Fruit fly (Drosophila melanogaster) whole organism, embryonic: ENCODE data around the gene CG13385.

Experiments
- Adf1 ChIP-seq: fragments of 200-800 bp; sonication (Bioruptor generic); IDR thresholded peaks from 2 replicates; pipeline ENCODE4 v1.3.6; 2022; ENCODE audit warnings: missing biosample characterization, missing genetic modification characterization
- Antp ChIP-seq: fragments of 200-800 bp; sonication (Bioruptor generic); optimal IDR thresholded peaks from 3 replicates; lab custom pipeline; 2016; ENCODE audit warnings: missing biosample characterization, missing genetic modification characterization
- Atf6 ChIP-seq: fragments of 200-800 bp; sonication (Bioruptor generic); IDR thresholded peaks from 2 replicates; pipeline ENCODE4 v1.3.6; 2022; ENCODE audit warnings: missing biosample characterization, missing genetic modification characterization
- CG10366 ChIP-seq: fragments of 200-800 bp; sonication (Bioruptor generic); IDR thresholded peaks from 2 replicates; pipeline ENCODE4 v1.3.6; 2022; ENCODE audit warnings: missing biosample characterization, missing genetic modification characterization
- CG11696 ChIP-seq: fragments of 200-800 bp; sonication (Bioruptor generic); IDR thresholded peaks from 2 replicates; pipeline ENCODE4 v1.3.6; 2022; ENCODE audit warnings: missing biosample characterization, missing genetic modification characterization
- CG12219 ChIP-seq: fragments of 200-800 bp; sonication (Bioruptor generic); optimal IDR thresholded peaks from 3 replicates; lab custom pipeline; 2018; ENCODE audit warnings: missing biosample characterization, mild to moderate bottlenecking, missing genetic modification characterization
- CG12299 ChIP-seq: fragments of 200-800 bp; sonication (Bioruptor generic); optimal IDR thresholded peaks from 2 replicates; lab custom pipeline; 2018; ENCODE audit warnings: missing biosample characterization, mild to moderate bottlenecking, missing genetic modification characterization
- CG13424 ChIP-seq: fragments of 200-800 bp; sonication (Bioruptor generic); optimal IDR thresholded peaks from 2 replicates; lab custom pipeline; 2019; ENCODE audit warnings: missing biosample characterization, mild to moderate bottlenecking, missing genetic modification characterization, moderate library complexity
- CG13624 ChIP-seq: fragments of 200-800 bp; sonication (Bioruptor generic); optimal IDR thresholded peaks from 2 replicates; lab custom pipeline; 2016; ENCODE audit warnings: missing biosample characterization, missing genetic modification characterization
- CG1647 ChIP-seq: fragments of 200-800 bp; sonication (Bioruptor generic); optimal IDR thresholded peaks from 3 replicates; lab custom pipeline; 2016; ENCODE audit warnings: missing biosample characterization, missing genetic modification characterization
- CG2116 ChIP-seq: fragments of 200-800 bp; sonication (Bioruptor generic); optimal IDR thresholded peaks from 3 replicates; lab custom pipeline; 2018; ENCODE audit warnings: missing biosample characterization, mild to moderate bottlenecking, missing genetic modification characterization
- CG31388 ChIP-seq: fragments of 200-800 bp; sonication (Bioruptor generic); optimal IDR thresholded peaks from 2 replicates; lab custom pipeline; 2016; ENCODE audit warnings: missing biosample characterization, missing genetic modification characterization
- CG33557 ChIP-seq: fragments of 200-800 bp; sonication (Bioruptor generic); optimal IDR thresholded peaks from 2 replicates; lab custom pipeline; 2019; ENCODE audit warnings: missing biosample characterization, mild to moderate bottlenecking, missing genetic modification characterization, moderate library complexity
- CG34376 ChIP-seq: fragments of 200-800 bp; sonication (Bioruptor generic); optimal IDR thresholded peaks from 2 replicates; lab custom pipeline; 2018; ENCODE audit warnings: missing biosample characterization, mild to moderate bottlenecking, missing genetic modification characterization
- CG3847 ChIP-seq: fragments of 200-800 bp; sonication (Bioruptor generic); IDR thresholded peaks from 2 replicates; pipeline ENCODE4 v1.3.6; 2022; ENCODE audit warnings: missing biosample characterization, missing genetic modification characterization
- CG4404 ChIP-seq: fragments of 200-800 bp; sonication (Bioruptor generic); IDR thresholded peaks from 2 replicates; pipeline ENCODE4 v1.3.6; 2022; ENCODE audit warnings: missing biosample characterization, missing genetic modification characterization
- CG7271 ChIP-seq: fragments of 200-800 bp; sonication (Bioruptor generic); optimal IDR thresholded peaks from 2 replicates; lab custom pipeline; 2018; ENCODE audit warnings: missing biosample characterization, mild to moderate bottlenecking, missing genetic modification characterization, moderate library complexity
- CG7786 ChIP-seq: fragments of 200-800 bp; sonication (Bioruptor generic); optimal IDR thresholded peaks from 2 replicates; lab custom pipeline; 2016; ENCODE audit warnings: missing biosample characterization, missing genetic modification characterization
- H2.0 ChIP-seq: fragments of 200-800 bp; sonication (Bioruptor generic); IDR thresholded peaks from 2 replicates; pipeline ENCODE4 v1.3.6; 2022; ENCODE audit warnings: missing biosample characterization, missing genetic modification characterization
- HLH3B ChIP-seq: fragments of 200-800 bp; sonication (Bioruptor generic); IDR thresholded peaks from 2 replicates; pipeline ENCODE4 v1.3.6; 2022; ENCODE audit warnings: missing biosample characterization, missing genetic modification characterization
- Hey ChIP-seq: fragments of 200-800 bp; sonication (Bioruptor generic); optimal IDR thresholded peaks from 3 replicates; lab custom pipeline; 2018; ENCODE audit warnings: missing biosample characterization, mild to moderate bottlenecking, missing genetic modification characterization
- Hr39 ChIP-seq: fragments of >200 bp; optimal IDR thresholded peaks from 2 replicates; lab custom pipeline; 2017
- Hr78 ChIP-seq, 2 experiments: fragments of 200-800 bp in 1 of 2; fragments of >200 bp in 1 of 2; sonication (Bioruptor generic) in 1 of 2; optimal IDR thresholded peaks; 2 replicates each; lab custom pipeline; 2017 to 2019; ENCODE audit warnings: missing biosample characterization in 2 of 2, missing genetic modification characterization in 2 of 2, mild to moderate bottlenecking in 1 of 2, moderate library complexity in 1 of 2
- Meics ChIP-seq: fragments of 200-800 bp; sonication (Bioruptor generic); optimal IDR thresholded peaks from 2 replicates; lab custom pipeline; 2017; ENCODE audit warnings: missing biosample characterization, mild to moderate bottlenecking, missing genetic modification characterization
- NC2α ChIP-seq: fragments of 200-800 bp; sonication (Bioruptor generic); optimal IDR thresholded peaks from 2 replicates; lab custom pipeline; 2016; ENCODE audit warnings: missing biosample characterization, missing genetic modification characterization
- Neu2 ChIP-seq: fragments of 200-800 bp; sonication (Bioruptor generic); optimal IDR thresholded peaks from 3 replicates; lab custom pipeline; 2016; ENCODE audit warnings: missing biosample characterization, missing genetic modification characterization, borderline replicate concordance
- Opbp ChIP-seq: fragments of 200-800 bp; sonication (Bioruptor generic); IDR thresholded peaks from 3 replicates; pipeline ENCODE4 v1.3.6; 2022; ENCODE audit warnings: missing biosample characterization, missing genetic modification characterization; ENCODE audit not compliant: partially characterized antibody
- Pdp1 ChIP-seq, 2 experiments: fragments of 200-800 bp; sonication (Bioruptor generic); optimal IDR thresholded peaks; 3 replicates each; lab custom pipeline; 2016; ENCODE audit warnings: missing biosample characterization in 2 of 2, missing genetic modification characterization in 2 of 2, mild to moderate bottlenecking in 1 of 2, moderate library complexity in 1 of 2
- Side ChIP-seq: fragments of 200-800 bp; sonication (Bioruptor generic); optimal IDR thresholded peaks from 2 replicates; lab custom pipeline; 2016; ENCODE audit warnings: missing biosample characterization, missing genetic modification characterization
- Stat92E ChIP-seq, 3 experiments: fragments of >200 bp in 2 of 3; fragments of 200-800 bp in 1 of 3; sonication (Bioruptor generic) in 1 of 3; optimal IDR thresholded peaks; 2 replicates each; lab custom pipeline; 2017 to 2019; ENCODE audit warnings: missing biosample characterization in 3 of 3, missing genetic modification characterization in 3 of 3, mild to moderate bottlenecking in 1 of 3, moderate library complexity in 1 of 3
- al ChIP-seq: fragments of 200-800 bp; sonication (Bioruptor generic); IDR thresholded peaks from 2 replicates; pipeline ENCODE4 v1.3.6; 2022; ENCODE audit warnings: missing biosample characterization, missing genetic modification characterization
- chinmo ChIP-seq: fragments of 200-800 bp; sonication (Bioruptor generic); IDR thresholded peaks from 4 replicates; pipeline ENCODE4 v1.3.6; 2022; ENCODE audit warnings: missing biosample characterization, missing genetic modification characterization; ENCODE audit not compliant: partially characterized antibody
- chm ChIP-seq: fragments of 200-800 bp; sonication (Bioruptor generic); IDR thresholded peaks from 2 replicates; pipeline ENCODE4 v1.3.6; 2022; ENCODE audit warnings: missing biosample characterization, missing genetic modification characterization
- crp ChIP-seq, 2 experiments: fragments of 200-800 bp; sonication (Bioruptor generic); optimal IDR thresholded peaks; 2 replicates in 1 of 2; 3 replicates in 1 of 2; lab custom pipeline; 2017; ENCODE audit warnings: missing biosample characterization in 2 of 2, missing genetic modification characterization in 2 of 2, mild to moderate bottlenecking in 1 of 2, moderate library complexity in 1 of 2
- ftz-f1 ChIP-seq: fragments of 200-800 bp; sonication (Bioruptor generic); optimal IDR thresholded peaks from 2 replicates; lab custom pipeline; 2016; ENCODE audit warnings: missing biosample characterization, missing genetic modification characterization
- gfzf ChIP-seq: fragments of 200-800 bp; sonication (Bioruptor generic); optimal IDR thresholded peaks from 2 replicates; lab custom pipeline; 2016; ENCODE audit warnings: missing biosample characterization, mild to moderate bottlenecking, missing genetic modification characterization, moderate library complexity
- gsb-n ChIP-seq: fragments of 200-800 bp; sonication (Bioruptor generic); optimal IDR thresholded peaks from 3 replicates; lab custom pipeline; 2018; ENCODE audit warnings: missing biosample characterization, mild to moderate bottlenecking, missing genetic modification characterization
- hb ChIP-seq: fragments of 200-800 bp; sonication (Bioruptor generic); IDR thresholded peaks from 3 replicates; pipeline ENCODE4 v1.3.6; 2022; ENCODE audit warnings: missing biosample characterization, missing genetic modification characterization; ENCODE audit not compliant: partially characterized antibody
- hbn ChIP-seq: fragments of 200-800 bp; sonication (Bioruptor generic); IDR thresholded peaks from 2 replicates; pipeline ENCODE4 v1.3.6; 2022; ENCODE audit warnings: missing biosample characterization, missing genetic modification characterization; ENCODE audit not compliant: partially characterized antibody
- insv ChIP-seq, 2 experiments: fragments of 200-800 bp; sonication (Bioruptor generic); optimal IDR thresholded peaks; 3 replicates each; lab custom pipeline; 2016 to 2018; ENCODE audit warnings: missing biosample characterization in 2 of 2, missing genetic modification characterization in 2 of 2
- luna ChIP-seq: fragments of 200-800 bp; sonication (Bioruptor generic); optimal IDR thresholded peaks from 2 replicates; lab custom pipeline; 2016; ENCODE audit warnings: missing biosample characterization, missing genetic modification characterization
- prd ChIP-seq, 3 experiments: fragments of >200 bp in 2 of 3; fragments of 200-800 bp in 1 of 3; sonication (Bioruptor generic) in 1 of 3; optimal IDR thresholded peaks in 2 of 3; IDR thresholded peaks in 1 of 3; 2 replicates in 2 of 3; 3 replicates in 1 of 3; pipeline versions ENCODE4 v1.3.6 to Lab custom; 2017 to 2022; ENCODE audit warnings: missing biosample characterization in 1 of 3, missing genetic modification characterization in 1 of 3
- schlank ChIP-seq: fragments of 200-800 bp; sonication (Bioruptor generic); optimal IDR thresholded peaks from 2 replicates; lab custom pipeline; 2018; ENCODE audit warnings: missing biosample characterization, mild to moderate bottlenecking, missing genetic modification characterization
- sim ChIP-seq: fragments of 200-800 bp; sonication (Bioruptor generic); IDR thresholded peaks from 2 replicates; pipeline ENCODE4 v1.3.6; 2022; ENCODE audit warnings: missing biosample characterization, missing genetic modification characterization
- slbo ChIP-seq: fragments of 200-800 bp; sonication (Bioruptor generic); IDR thresholded peaks from 2 replicates; pipeline ENCODE4 v1.3.6; 2022; ENCODE audit warnings: missing biosample characterization, missing genetic modification characterization
- sug ChIP-seq: fragments of 200-800 bp; optimal IDR thresholded peaks from 2 replicates; lab custom pipeline; 2019; ENCODE audit warnings: missing biosample characterization, mild to moderate bottlenecking, missing genetic modification characterization, moderate library complexity
- unc-4 ChIP-seq: fragments of 200-800 bp; sonication (Bioruptor generic); IDR thresholded peaks from 2 replicates; pipeline ENCODE4 v1.3.6; 2022; ENCODE audit warnings: missing biosample characterization, missing genetic modification characterization; ENCODE audit not compliant: partially characterized antibody
- usp ChIP-seq: fragments of >200 bp; optimal IDR thresholded peaks from 2 replicates; lab custom pipeline; 2017; ENCODE audit warnings: missing biosample characterization, missing genetic modification characterization
- zen2 ChIP-seq: fragments of 200-800 bp; sonication (Bioruptor generic); IDR thresholded peaks from 3 replicates; pipeline ENCODE4 v1.3.6; 2022; ENCODE audit warnings: missing biosample characterization, missing genetic modification characterization; ENCODE audit not compliant: partially characterized antibody

CG13385 gene

DNA sequence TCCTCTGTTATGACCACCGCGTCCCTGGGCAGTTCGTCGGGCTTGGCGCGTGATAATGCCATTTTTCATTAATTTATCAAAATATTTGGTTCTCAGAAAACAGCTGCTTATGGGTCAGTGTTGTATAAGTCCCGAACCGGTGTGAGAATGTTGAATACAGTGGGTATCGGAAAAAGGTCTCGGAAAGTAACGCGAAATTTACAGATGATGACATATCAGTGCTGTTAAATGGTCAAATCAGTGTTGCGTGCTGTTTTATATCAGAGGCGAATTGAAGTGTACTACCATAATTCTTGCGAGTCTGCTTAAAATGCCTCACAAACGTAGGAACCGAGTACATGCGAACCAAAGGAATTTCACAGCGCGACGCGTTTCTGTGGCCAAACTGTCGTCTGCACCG is 13.8 kb upstream of the CG13385 start, which contains the start of the genes CG13392 and Rcd4 (continued):
- peak; percentile 72; the same call in 2 of the 3 replicates for TF ChIP-seq zen2 (GFP tag; lab: Robert Waterston, UW)
- peak; percentile 21 for TF ChIP-seq gsb-n
- peak in 1 of 2 experiments; percentile 42 for TF ChIP-seq insv (GFP tag; optimal IDR thresholded peaks at IDR 0.05; lab: Kevin White, UChicago)
- no peak for TF ChIP-seq Hr78 (GFP tag; optimal IDR thresholded peaks at IDR 0.05; lab: Kevin White, UChicago)
- TF ChIP-seq sim (GFP tag; lab: Robert Waterston, UW): no peak
- no peak for TF ChIP-seq Hey (tag; lab: Kevin White, UChicago)
- peak; percentile 85 for TF ChIP-seq slbo
- TF ChIP-seq Pdp1 (GFP tag; optimal IDR thresholded peaks at IDR 0.05; lab: Kevin White, UChicago): peak; percentile 73 to 82
- TF ChIP-seq hbn (GFP tag; lab: Robert Waterston, UW): peak; percentile 53; the same call in 1 of the 2 replicates
- TF ChIP-seq Hr39 (lab: Kevin White, UChicago): no peak
- peak; percentile 54 for TF ChIP-seq unc-4 (GFP tag; lab: Robert Waterston, UW)
- peak; percentile 48; the same call in 1 of the 2 replicates for TF ChIP-seq CG4404
- TF ChIP-seq CG31388 (GFP tag; lab: Kevin White, UChicago): no peak
- TF ChIP-seq gfzf: peak; percentile 44
- TF ChIP-seq Neu2: no peak
- peak; percentile 16 for TF ChIP-seq NC2α
- TF ChIP-seq CG11696: no peak
- TF ChIP-seq chinmo: 0 out of 4 replicates have a peak, but pooled peaks have one; percentile 56
- TF ChIP-seq Antp (GFP tag; lab: Kevin White, UChicago): peak; percentile 85
- TF ChIP-seq CG12219 (GFP tag; lab: Kevin White, UChicago): peak; percentile 42
- TF ChIP-seq sug: peak; percentile 52
- TF ChIP-seq chm (GFP tag; lab: Robert Waterston, UW): peak; percentile 51; the same call in 1 of the 2 replicates
- TF ChIP-seq ftz-f1 (GFP tag; lab: Kevin White, UChicago): peak; percentile 23
- TF ChIP-seq al (GFP tag; lab: Robert Waterston, UW): peak; percentile 24; the same call in 1 of the 2 replicates
- TF ChIP-seq CG10366 (GFP tag; lab: Robert Waterston, UW): peak; percentile 38; the same call in 1 of the 2 replicates
- peak; percentile 62 for TF ChIP-seq Meics (GFP tag; lab: Kevin White, UChicago)
- TF ChIP-seq H2.0 (GFP tag; lab: Robert Waterston, UW): peak; percentile 57
- peak; percentile 79 for TF ChIP-seq CG3847 (GFP tag; lab: Robert Waterston, UW)
- TF ChIP-seq schlank (tag; lab: Kevin White, UChicago): peak; percentile 62
- peak; percentile 80 for TF ChIP-seq Side (GFP tag; lab: Kevin White, UChicago)
- TF ChIP-seq HLH3B: peak; percentile 48; the same call in 1 of the 2 replicates
- TF ChIP-seq hb (GFP tag; lab: Robert Waterston, UW): peak; percentile 31; the same call in 1 of the 3 replicates
- peak; percentile 60 for TF ChIP-seq luna
- no peak for TF ChIP-seq usp

- TF ChIP-seq CG13624 (GFP tag; lab: Kevin White, UChicago) (peak; percentile 44), CG13424 (tag; lab: Kevin White, UChicago) (peak; percentile 96), CG12299 (peak; percentile 93), crp (GFP tag; optimal IDR thresholded peaks at IDR 0.05; lab: Kevin White, UChicago) (peak in 1 of 2 experiments; percentile 58), prd (optimal IDR thresholded peaks at IDR 0.05; lab: Kevin White, UChicago) (no peak), prd (GFP tag; IDR thresholded peaks at IDR 0.05; lab: Robert Waterston, UW) (peak; percentile 95), Adf1 (GFP tag; lab: Robert Waterston, UW) (peak; percentile 72), CG7786 (GFP tag; lab: Kevin White, UChicago) (peak; percentile 59), Stat92E (GFP tag; optimal IDR thresholded peaks at IDR 0.05; lab: Kevin White, UChicago) (peak in 1 of 3 experiments; percentile 81), Atf6 (GFP tag; lab: Robert Waterston, UW) (peak; percentile 93), CG2116 (peak; percentile 91), CG33557 (GFP tag; lab: Kevin White, UChicago) (peak; percentile 93), CG34376 (GFP tag; lab: Kevin White, UChicago) (peak; percentile 93), al (GFP tag; lab: Robert Waterston, UW) (peak; percentile 95), Hr78 (GFP tag; optimal IDR thresholded peaks at IDR 0.05; lab: Kevin White, UChicago) (peak in 1 of 2 experiments; percentile 37), Opbp (GFP tag; lab: Robert Waterston, UW) (peak; percentile 33; the same call in 1 of the 3 replicates), CG7271 (tag; lab: Kevin White, UChicago) (peak; percentile 82), CG1647 (GFP tag; lab: Kevin White, UChicago) (peak; percentile 32)
Measured at dm6 chr2L:8384108-8384601, 12.3 kb upstream of the CG13385 start, which contains the start of the genes Dad1 and CG13384. Dad1 (minus strand) TSS chr2L:8384137. CG13384 (plus strand) TSS chr2L:8384455.
